Fruit fly (Drosophila melanogaster): Measurements from ENCODE around the gene CG14671.

DNA sequence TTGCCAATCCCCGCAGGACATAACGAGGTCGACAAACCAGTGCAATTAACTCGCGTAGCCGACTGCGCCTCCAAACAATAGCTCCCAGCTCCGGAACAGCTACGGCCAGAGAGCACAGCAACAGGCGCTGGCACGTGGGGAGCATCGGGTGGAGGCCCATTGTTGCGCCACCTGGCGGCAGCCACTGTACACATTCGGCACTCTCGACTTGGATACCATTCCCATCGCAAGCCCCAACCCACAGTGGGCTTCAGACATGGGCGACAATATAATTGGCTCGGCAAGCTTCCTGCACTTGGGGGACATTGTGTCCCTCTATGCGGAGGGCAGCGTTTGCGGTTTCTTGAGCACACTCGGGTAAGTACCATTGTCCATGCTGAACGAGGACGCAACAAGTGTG, 37.1 kb downstream of the CG14671 start:
- no peak for TF ChIP-seq psq (optimal IDR thresholded peaks at IDR 0.05)
- TF ChIP-seq insv (optimal IDR thresholded peaks at IDR 0.05), result no peak
- TF ChIP-seq Sin3A (optimal IDR thresholded peaks at IDR 0.05), result no peak
